Worm (Caenorhabditis elegans): ENCODE results near the gene ccdc-12.

DNA sequence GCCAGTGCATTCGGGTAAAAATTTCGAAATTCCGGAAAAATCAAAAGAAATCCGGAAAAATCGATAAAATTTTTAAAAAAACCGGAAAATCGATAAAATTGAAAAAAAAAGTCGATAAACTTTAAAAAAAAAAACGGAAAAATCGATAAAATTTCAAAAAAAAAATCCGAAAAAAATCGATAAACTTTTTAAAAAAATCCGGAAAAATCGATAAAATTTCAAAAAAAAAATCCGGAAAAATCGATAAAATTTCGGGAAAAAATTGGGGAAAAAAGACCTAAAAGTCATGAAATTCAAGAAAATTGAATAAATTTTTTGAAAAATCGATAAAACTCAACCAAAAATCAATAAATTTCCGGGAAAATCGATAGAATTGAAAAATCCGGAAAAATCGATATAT is 31.9 kb upstream of the ccdc-12 start:
- TF ChIP-seq zag-1 (tag; optimal IDR thresholded peaks at IDR 0.05) (no peak), crh-2 (tag; optimal IDR thresholded peaks at IDR 0.05) (no peak), nhr-77 (tag; optimal IDR thresholded peaks at IDR 0.05) (no peak), ceh-82 (tag; optimal IDR thresholded peaks at IDR 0.05) (no peak), ama-1 (optimal IDR thresholded peaks at IDR 0.05) (no peak), nhr-237 (tag; optimal IDR thresholded peaks at IDR 0.05) (no peak), nhr-12 (tag; optimal IDR thresholded peaks at IDR 0.05) (no peak), snpc-4 (tag; optimal IDR thresholded peaks at IDR 0.05) (no peak), mab-5 (tag; optimal IDR thresholded peaks at IDR 0.05) (no peak), sma-3 (GFP tag; optimal IDR thresholded peaks at IDR 0.05) (no peak), unc-62 (GFP tag; optimal IDR thresholded peaks at IDR 0.05) (no peak)

All from whole organism, L2 larva.